Fruit fly (Drosophila melanogaster) whole organism, embryonic: ENCODE data around the gene CG17343.

Experiments used
- Ada2b ChIP-seq: fragments of 200-800 bp; sonication (Bioruptor generic); IDR thresholded peaks from 2 replicates; pipeline ENCODE4 v1.3.6; 2022; ENCODE audit warnings: missing biosample characterization, missing genetic modification characterization
- Atf-2 ChIP-seq: fragments of 200-800 bp; sonication (Bioruptor generic); optimal IDR thresholded peaks from 2 replicates; lab custom pipeline; 2016; ENCODE audit warnings: missing biosample characterization, missing genetic modification characterization
- Awh ChIP-seq: fragments of 200-800 bp; sonication (Bioruptor generic); IDR thresholded peaks from 2 replicates; pipeline ENCODE4, ENCODE4 v1.3.6; 2022; ENCODE audit warnings: missing biosample characterization, missing genetic modification characterization
- Blimp-1 ChIP-seq: fragments of 200-800 bp; sonication (Bioruptor generic); optimal IDR thresholded peaks from 3 replicates; lab custom pipeline; 2018; ENCODE audit warnings: missing biosample characterization, missing genetic modification characterization, mild to moderate bottlenecking, moderate library complexity, missing genetic modification reagents
- BtbVII ChIP-seq: fragments of 200-800 bp; sonication (Bioruptor generic); optimal IDR thresholded peaks from 3 replicates; lab custom pipeline; 2017; ENCODE audit warnings: missing biosample characterization, mild to moderate bottlenecking, missing genetic modification characterization
- CG10147 ChIP-seq: fragments of 200-800 bp; sonication (Bioruptor generic); optimal IDR thresholded peaks from 2 replicates; lab custom pipeline; 2019; ENCODE audit warnings: missing biosample characterization, mild to moderate bottlenecking, missing genetic modification characterization, moderate library complexity
- CG10267 ChIP-seq: fragments of 200-800 bp; sonication (Bioruptor generic); optimal IDR thresholded peaks from 2 replicates; lab custom pipeline; 2018; ENCODE audit warnings: missing biosample characterization, mild to moderate bottlenecking, missing genetic modification characterization, moderate library complexity
- CG10565 ChIP-seq: fragments of 200-800 bp; sonication (Bioruptor generic); optimal IDR thresholded peaks from 3 replicates; lab custom pipeline; 2016; ENCODE audit warnings: missing biosample characterization, mild to moderate bottlenecking, missing genetic modification characterization
- CG10654 ChIP-seq: fragments of 200-800 bp; sonication (Bioruptor generic); optimal IDR thresholded peaks from 2 replicates; lab custom pipeline; 2016; ENCODE audit warnings: missing biosample characterization, missing genetic modification characterization
- CG10959 ChIP-seq: fragments of 200-800 bp; sonication (Bioruptor generic); IDR thresholded peaks from 2 replicates; pipeline ENCODE4 v1.3.6; 2022; ENCODE audit warnings: missing biosample characterization, missing genetic modification characterization
- CG11456 ChIP-seq: fragments of 200-800 bp; sonication (Bioruptor generic); IDR thresholded peaks from 3 replicates; pipeline ENCODE4 v1.3.6; 2022; ENCODE audit warnings: missing biosample characterization, missing genetic modification characterization
- CG11695 ChIP-seq: fragments of 200-800 bp; sonication (Bioruptor generic); IDR thresholded peaks from 3 replicates; pipeline ENCODE4 v1.3.6; 2022; ENCODE audit warnings: missing biosample characterization, missing genetic modification characterization
- CG12104 ChIP-seq: fragments of 200-800 bp; sonication (Bioruptor generic); optimal IDR thresholded peaks from 3 replicates; lab custom pipeline; 2016; ENCODE audit warnings: missing biosample characterization, missing genetic modification characterization
- CG12659 ChIP-seq: fragments of 200-800 bp; sonication (Bioruptor generic); optimal IDR thresholded peaks from 3 replicates; lab custom pipeline; 2017; ENCODE audit warnings: mild to moderate bottlenecking, missing biosample characterization, missing genetic modification reagents, missing genetic modification characterization
- CG12769 ChIP-seq: fragments of 200-800 bp; sonication (Bioruptor generic); optimal IDR thresholded peaks from 2 replicates; lab custom pipeline; 2019; ENCODE audit warnings: missing biosample characterization, mild to moderate bottlenecking, missing genetic modification characterization, moderate library complexity
- CG1603 ChIP-seq: fragments of 200-800 bp; sonication (Bioruptor generic); optimal IDR thresholded peaks from 2 replicates; lab custom pipeline; 2019; ENCODE audit warnings: missing biosample characterization, mild to moderate bottlenecking, missing genetic modification characterization, moderate library complexity
- CG2120 ChIP-seq: fragments of 200-800 bp; sonication (Bioruptor generic); optimal IDR thresholded peaks from 3 replicates; lab custom pipeline; 2016; ENCODE audit warnings: missing biosample characterization, missing genetic modification characterization
- CG3407 ChIP-seq: fragments of 200-800 bp; sonication (Bioruptor generic); optimal IDR thresholded peaks from 2 replicates; lab custom pipeline; 2018; ENCODE audit warnings: missing biosample characterization, mild to moderate bottlenecking, missing genetic modification characterization
- CG4617 ChIP-seq: fragments of 200-800 bp; sonication (Bioruptor generic); optimal IDR thresholded peaks from 3 replicates; lab custom pipeline; 2016; ENCODE audit warnings: missing biosample characterization, missing genetic modification characterization, borderline replicate concordance
- CG6683 ChIP-seq: fragments of 200-800 bp; sonication (Bioruptor generic); optimal IDR thresholded peaks from 2 replicates; lab custom pipeline; 2017; ENCODE audit warnings: missing biosample characterization, mild to moderate bottlenecking, missing genetic modification characterization, missing genetic modification reagents
- CG6791 ChIP-seq: fragments of 200-800 bp; sonication (Bioruptor generic); IDR thresholded peaks from 3 replicates; pipeline ENCODE4 v1.3.6; 2022; ENCODE audit warnings: missing biosample characterization, missing genetic modification characterization; ENCODE audit not compliant: partially characterized antibody
- CG6813 ChIP-seq: fragments of 200-800 bp; sonication (Bioruptor generic); optimal IDR thresholded peaks from 2 replicates; lab custom pipeline; 2017; ENCODE audit warnings: missing biosample characterization, missing genetic modification characterization, mild to moderate bottlenecking, moderate library complexity, missing genetic modification reagents
- CG7745 ChIP-seq: fragments of 200-800 bp; sonication (Bioruptor generic); optimal IDR thresholded peaks from 2 replicates; lab custom pipeline; 2018; ENCODE audit warnings: missing biosample characterization, mild to moderate bottlenecking, missing genetic modification characterization, moderate library complexity
- CG7839 ChIP-seq: fragments of 200-800 bp; sonication (Bioruptor generic); optimal IDR thresholded peaks from 3 replicates; lab custom pipeline; 2018; ENCODE audit warnings: missing biosample characterization, mild to moderate bottlenecking, missing genetic modification characterization, moderate library complexity
- CG9215 ChIP-seq: fragments of 200-800 bp; sonication (Bioruptor generic); IDR thresholded peaks from 2 replicates; pipeline ENCODE4 v1.3.6; 2022; ENCODE audit warnings: missing biosample characterization, missing genetic modification characterization
- Kr ChIP-seq: fragments of 200-800 bp; sonication (Bioruptor generic); optimal IDR thresholded peaks from 2 replicates; lab custom pipeline; 2017; ENCODE audit warnings: missing biosample characterization, mild to moderate bottlenecking, missing genetic modification characterization
- Lpt ChIP-seq: fragments of >200 bp; optimal IDR thresholded peaks from 2 replicates; lab custom pipeline; 2018; ENCODE audit warnings: missing biosample characterization, missing genetic modification characterization
- Myb ChIP-seq: fragments of 200-800 bp; sonication (Bioruptor generic); optimal IDR thresholded peaks from 2 replicates; lab custom pipeline; 2016; ENCODE audit warnings: missing biosample characterization, missing genetic modification characterization
- Sox102F ChIP-seq: fragments of 200-800 bp; sonication (Bioruptor generic); optimal IDR thresholded peaks from 2 replicates; lab custom pipeline; 2018; ENCODE audit warnings: missing biosample characterization, mild to moderate bottlenecking, missing genetic modification characterization, moderate library complexity
- Vsx1 ChIP-seq: fragments of 200-800 bp; sonication (Bioruptor generic); optimal IDR thresholded peaks from 2 replicates; lab custom pipeline; 2017; ENCODE audit warnings: missing biosample characterization, mild to moderate bottlenecking, missing genetic modification characterization, missing genetic modification reagents
- Xbp1 ChIP-seq: fragments of 200-800 bp; sonication (Bioruptor generic); optimal IDR thresholded peaks from 3 replicates; lab custom pipeline; 2016; ENCODE audit warnings: missing biosample characterization, mild to moderate bottlenecking, missing genetic modification characterization
- Xrp1 ChIP-seq: fragments of 200-800 bp; sonication (Bioruptor generic); IDR thresholded peaks from 2 replicates; pipeline ENCODE4 v1.3.6; 2022; ENCODE audit warnings: missing biosample characterization, missing genetic modification characterization
- ap ChIP-seq: fragments of 200-800 bp; sonication (Bioruptor generic); IDR thresholded peaks from 2 replicates; pipeline ENCODE4 v1.3.6; 2022; ENCODE audit warnings: missing biosample characterization, missing genetic modification characterization
- az2 ChIP-seq: fragments of 200-800 bp; sonication (Bioruptor generic); optimal IDR thresholded peaks from 3 replicates; lab custom pipeline; 2016; ENCODE audit warnings: missing biosample characterization, missing genetic modification characterization
- chn ChIP-seq: fragments of 200-800 bp; sonication (Bioruptor generic); optimal IDR thresholded peaks from 2 replicates; lab custom pipeline; 2016; ENCODE audit warnings: missing biosample characterization, missing genetic modification characterization
- croc ChIP-seq: fragments of 200-800 bp; sonication (Bioruptor generic); conservative IDR thresholded peaks from 3 replicates; pipeline ENCODE4 v1.3.6; 2022; ENCODE audit warnings: missing biosample characterization, missing genetic modification characterization
- crp ChIP-seq, 2 experiments: fragments of 200-800 bp; sonication (Bioruptor generic); optimal IDR thresholded peaks; 2 replicates in 1 of 2; 3 replicates in 1 of 2; lab custom pipeline; 2017; ENCODE audit warnings: missing biosample characterization in 2 of 2, missing genetic modification characterization in 2 of 2, mild to moderate bottlenecking in 1 of 2, moderate library complexity in 1 of 2
- danr ChIP-seq: fragments of 200-800 bp; sonication (Bioruptor generic); IDR thresholded peaks from 2 replicates; pipeline ENCODE4 v1.3.6; 2022; ENCODE audit warnings: missing biosample characterization, missing genetic modification characterization
- dm ChIP-seq: fragments of 200-800 bp; sonication (Bioruptor generic); optimal IDR thresholded peaks from 3 replicates; lab custom pipeline; 2016; ENCODE audit warnings: missing biosample characterization, missing genetic modification characterization
- dmrt99B ChIP-seq: fragments of 200-800 bp; sonication (Bioruptor generic); optimal IDR thresholded peaks from 2 replicates; lab custom pipeline; 2018; ENCODE audit warnings: missing biosample characterization, mild to moderate bottlenecking, missing genetic modification characterization, moderate library complexity
- exex ChIP-seq: fragments of 200-800 bp; sonication (Bioruptor generic); optimal IDR thresholded peaks from 4 replicates; lab custom pipeline; 2018; ENCODE audit warnings: missing biosample characterization, mild to moderate bottlenecking, missing genetic modification characterization, moderate library complexity
- fd3F ChIP-seq: fragments of 200-800 bp; sonication (Bioruptor generic); optimal IDR thresholded peaks from 2 replicates; lab custom pipeline; 2018; ENCODE audit warnings: missing biosample characterization, mild to moderate bottlenecking, missing genetic modification characterization, moderate library complexity
- fru ChIP-seq: fragments of >200 bp; optimal IDR thresholded peaks from 2 replicates; lab custom pipeline; 2017
- grn ChIP-seq: fragments of 200-800 bp; sonication (Bioruptor generic); optimal IDR thresholded peaks from 3 replicates; lab custom pipeline; 2017; ENCODE audit warnings: missing biosample characterization, missing genetic modification characterization
- ind ChIP-seq: fragments of 200-800 bp; sonication (Bioruptor generic); optimal IDR thresholded peaks from 3 replicates; lab custom pipeline; 2016; ENCODE audit warnings: missing biosample characterization, missing genetic modification characterization
- kni ChIP-seq: fragments of 200-800 bp; sonication (Bioruptor generic); optimal IDR thresholded peaks from 3 replicates; lab custom pipeline; 2017; ENCODE audit warnings: mild to moderate bottlenecking, missing biosample characterization, missing genetic modification reagents, missing genetic modification characterization
- nmo ChIP-seq: fragments of 200-800 bp; sonication (Bioruptor generic); optimal IDR thresholded peaks from 2 replicates; lab custom pipeline; 2018; ENCODE audit warnings: missing biosample characterization, mild to moderate bottlenecking, missing genetic modification characterization, moderate library complexity
- sqz ChIP-seq: fragments of 200-800 bp; sonication (Bioruptor generic); optimal IDR thresholded peaks from 3 replicates; lab custom pipeline; 2018; ENCODE audit warnings: missing biosample characterization, mild to moderate bottlenecking, missing genetic modification characterization
- yki ChIP-seq: fragments of >200 bp; optimal IDR thresholded peaks from 3 replicates; lab custom pipeline; 2018
- zen2 ChIP-seq: fragments of 200-800 bp; sonication (Bioruptor generic); IDR thresholded peaks from 3 replicates; pipeline ENCODE4 v1.3.6; 2022; ENCODE audit warnings: missing biosample characterization, missing genetic modification characterization; ENCODE audit not compliant: partially characterized antibody

CG17343 gene

dm6 chr2L:19026491-19027197, 38.1 kb upstream of the CG17343 start (continued):
- TF ChIP-seq Lpt (GFP tag; lab: Kevin White, UChicago) (no peak), az2 (no peak), CG4617 (GFP tag; lab: Kevin White, UChicago) (no peak), CG12769 (tag; lab: Kevin White, UChicago) (peak; percentile 81), CG10654 (GFP tag; lab: Kevin White, UChicago) (no peak), chn (GFP tag; lab: Kevin White, UChicago) (no peak), Myb (GFP tag; lab: Kevin White, UChicago) (no peak), dm (GFP tag; lab: Kevin White, UChicago) (no peak), yki (no peak), Xrp1 (GFP tag; lab: Robert Waterston, UW) (peak; percentile 42; the same call in 1 of the 2 replicates), Kr (GFP tag; lab: Kevin White, UChicago) (no peak), croc (GFP tag; lab: Robert Waterston, UW) (peak; percentile 20; the same call in 2 of the 3 replicates), ind (GFP tag; lab: Kevin White, UChicago) (peak; percentile 34), CG9215 (peak; percentile 46), CG7745 (tag; lab: Kevin White, UChicago) (no peak), exex (tag; lab: Kevin White, UChicago) (peak; percentile 33), CG10565 (GFP tag; lab: Kevin White, UChicago) (no peak), CG6683 (peak; percentile 65), danr (no peak), CG11695 (GFP tag; lab: Robert Waterston, UW) (peak; percentile 46; the same call in 1 of the 3 replicates), CG7839 (tag; lab: Kevin White, UChicago) (peak; percentile 72), dmrt99B (tag; lab: Kevin White, UChicago) (peak; percentile 81), CG6813 (peak; percentile 48), Awh (GFP tag; lab: Robert Waterston, UW) (no peak), CG11456 (GFP tag; lab: Robert Waterston, UW) (no peak), CG10959 (GFP tag; lab: Robert Waterston, UW) (no peak), Atf-2 (no peak), fd3F (peak; percentile 50), CG6791 (GFP tag; lab: Robert Waterston, UW) (no peak), crp (GFP tag; optimal IDR thresholded peaks at IDR 0.05; lab: Kevin White, UChicago) (no peak), zen2 (GFP tag; lab: Robert Waterston, UW) (0 out of 3 replicates have a peak, but pooled peaks have one; percentile 3), CG3407 (GFP tag; lab: Kevin White, UChicago) (no peak), kni (GFP tag; lab: Kevin White, UChicago) (no peak), CG1603 (tag; lab: Kevin White, UChicago) (peak; percentile 35), Blimp-1 (GFP tag; lab: Kevin White, UChicago) (peak; percentile 34), grn (no peak), nmo (GFP tag; lab: Kevin White, UChicago) (peak; percentile 43), sqz (no peak), Vsx1 (GFP tag; lab: Kevin White, UChicago) (no peak), ap (no peak), Xbp1 (GFP tag; lab: Kevin White, UChicago) (peak; percentile 35), CG10147 (GFP tag; lab: Kevin White, UChicago) (peak; percentile 76), Ada2b (GFP tag; lab: Robert Waterston, UW) (no peak), CG2120 (peak; percentile 73), CG12659 (peak; percentile 44), fru (lab: Kevin White, UChicago) (no peak), CG12104 (GFP tag; lab: Kevin White, UChicago) (no peak), CG10267 (tag; lab: Kevin White, UChicago) (peak; percentile 40), Sox102F (GFP tag; lab: Kevin White, UChicago) (peak; percentile 55), BtbVII (peak; percentile 75)
